Fruit fly (Drosophila melanogaster) whole organism: ENCODE data around the gene CG43731.

Experiments used
- Dll ChIP-seq: fragments of >200 bp; optimal IDR thresholded peaks from 2 replicates; lab custom pipeline; 2017
- EcR ChIP-seq, 2 experiments: fragments of >200 bp; optimal IDR thresholded peaks; 2 replicates each; lab custom pipeline; 2017; ENCODE audit warnings: missing biosample characterization in 2 of 2, missing genetic modification characterization in 2 of 2, missing genetic modification reagents in 2 of 2
- pan ChIP-seq: fragments of >200 bp; optimal IDR thresholded peaks from 2 replicates; lab custom pipeline; 2017
- usp ChIP-seq: fragments of >200 bp; optimal IDR thresholded peaks from 2 replicates; lab custom pipeline; 2017; ENCODE audit warnings: missing biosample characterization, missing genetic modification characterization, mixed read lengths

- TF ChIP-seq EcR (GFP tag; optimal IDR thresholded peaks at IDR 0.05; lab: Kevin White, UChicago), result no peak
- TF ChIP-seq pan (lab: Kevin White, UChicago), result no peak
- TF ChIP-seq usp, result no peak
- no peak for TF ChIP-seq Dll (lab: Kevin White, UChicago)
Measured at dm6 chr2L:19093868-19094267, 8.0 kb upstream of the CG43731 start.
